Worm (Caenorhabditis elegans): Measurements from ENCODE around the gene rpl-3.

- TF ChIP-seq W03F9.2 (tag; optimal IDR thresholded peaks at IDR 0.05) (no peak), dao-5 (tag; optimal IDR thresholded peaks at IDR 0.05) (no peak), him-1 (tag; optimal IDR thresholded peaks at IDR 0.05) (no peak)
Observed at ce11 chrIII:3871763-3872486, 4.3 kb downstream of the rpl-3 start.
